Worm (Caenorhabditis elegans) whole organism, late embryonic: Measurements from ENCODE around the gene F41G4.13.

Source experiments
- K02D7.2 ChIP-seq: sonication (generic microtip); optimal IDR thresholded peaks from 2 replicates; lab custom pipeline; 2017; ENCODE audit warnings: mild to moderate bottlenecking, missing genetic modification characterization, missing compliant biosample characterization
- K09A11.1 ChIP-seq: sonication (generic microtip); optimal IDR thresholded peaks from 2 replicates; lab custom pipeline; 2017; ENCODE audit warnings: antibody characterized with exemption, mild to moderate bottlenecking, missing genetic modification characterization, missing compliant biosample characterization; ENCODE audit not compliant: insufficient read depth
- T23F11.4 ChIP-seq: fragments of 200-800 bp; sonication (Bioruptor generic); optimal IDR thresholded peaks from 2 replicates; lab custom pipeline; 2018; ENCODE audit warnings: mild to moderate bottlenecking, missing genetic modification characterization, missing compliant biosample characterization
- Y22D7AL.16 ChIP-seq: sonication (generic microtip); optimal IDR thresholded peaks from 2 replicates; lab custom pipeline; 2016; ENCODE audit warnings: missing genetic modification characterization, missing compliant biosample characterization
- ahr-1 ChIP-seq: sonication (generic microtip); optimal IDR thresholded peaks from 2 replicates; lab custom pipeline; 2016; ENCODE audit warnings: missing genetic modification characterization, missing compliant biosample characterization
- ama-1 ChIP-seq: fragments of 150-350 bp; optimal IDR thresholded peaks from 2 replicates; lab custom pipeline; 2014
- ceh-2 ChIP-seq: sonication (generic microtip); optimal IDR thresholded peaks from 2 replicates; lab custom pipeline; 2016; ENCODE audit warnings: missing genotype, missing genetic modification characterization, missing compliant biosample characterization
- ceh-22 ChIP-seq: sonication (generic microtip); optimal IDR thresholded peaks from 2 replicates; lab custom pipeline; 2017; ENCODE audit warnings: missing biosample characterization, missing genetic modification characterization
- ceh-34 ChIP-seq: sonication (generic microtip); optimal IDR thresholded peaks from 2 replicates; lab custom pipeline; 2016; ENCODE audit warnings: mild to moderate bottlenecking, missing genetic modification characterization, missing compliant biosample characterization
- ceh-45 ChIP-seq: fragments of 200-800 bp; sonication (Bioruptor generic); IDR thresholded peaks from 2 replicates; pipeline ENCODE4 v1.3.6; 2022; ENCODE audit warnings: missing genetic modification reagents, missing genetic modification characterization, missing compliant biosample characterization
- ceh-9 ChIP-seq: sonication (generic microtip); optimal IDR thresholded peaks from 2 replicates; lab custom pipeline; 2016; ENCODE audit warnings: mild to moderate bottlenecking, missing genetic modification characterization, inconsistent platforms, missing compliant biosample characterization
- che-1 ChIP-seq: sonication (generic microtip); optimal IDR thresholded peaks from 2 replicates; lab custom pipeline; 2016; ENCODE audit warnings: mild to moderate bottlenecking, missing genetic modification characterization, missing compliant biosample characterization
- dmd-4 ChIP-seq: sonication (generic microtip); optimal IDR thresholded peaks from 2 replicates; lab custom pipeline; 2016; ENCODE audit warnings: borderline replicate concordance, missing genetic modification characterization, missing compliant biosample characterization
- eyg-1 ChIP-seq: sonication (generic microtip); optimal IDR thresholded peaks from 2 replicates; lab custom pipeline; 2016; ENCODE audit warnings: missing genotype, missing genetic modification characterization, missing compliant biosample characterization
- fax-1 ChIP-seq: sonication (generic microtip); optimal IDR thresholded peaks from 2 replicates; lab custom pipeline; 2016; ENCODE audit warnings: missing genotype, missing genetic modification characterization, missing compliant biosample characterization
- fkh-10 ChIP-seq: fragments of 150-350 bp; optimal IDR thresholded peaks from 2 replicates; lab custom pipeline; 2014; ENCODE audit warnings: missing biosample characterization, missing genetic modification reagents, missing genetic modification characterization
- gmeb-2 ChIP-seq: sonication (generic microtip); optimal IDR thresholded peaks from 2 replicates; lab custom pipeline; 2016; ENCODE audit warnings: missing genetic modification characterization, inconsistent platforms, missing compliant biosample characterization
- hlh-15 ChIP-seq: sonication (generic microtip); optimal IDR thresholded peaks from 2 replicates; lab custom pipeline; 2016; ENCODE audit warnings: missing genetic modification characterization, missing compliant biosample characterization
- hlh-30 ChIP-seq: sonication (generic microtip); optimal IDR thresholded peaks from 2 replicates; lab custom pipeline; 2017; ENCODE audit warnings: antibody characterized with exemption, missing genetic modification characterization, missing compliant biosample characterization; ENCODE audit not compliant: insufficient read depth
- hlh-6 ChIP-seq: sonication (generic microtip); optimal IDR thresholded peaks from 2 replicates; lab custom pipeline; 2016; ENCODE audit warnings: missing genotype, missing genetic modification characterization, missing compliant biosample characterization
- hlh-8 ChIP-seq: sonication (generic microtip); optimal IDR thresholded peaks from 2 replicates; lab custom pipeline; 2016; ENCODE audit warnings: missing genotype, missing genetic modification characterization, missing compliant biosample characterization
- mec-3 ChIP-seq: sonication (generic microtip); optimal IDR thresholded peaks from 2 replicates; lab custom pipeline; 2016; ENCODE audit warnings: borderline replicate concordance, missing genetic modification characterization, missing compliant biosample characterization
- nhr-11 ChIP-seq: fragments of 150-350 bp; optimal IDR thresholded peaks from 2 replicates; lab custom pipeline; 2014; ENCODE audit warnings: missing biosample characterization, missing genetic modification characterization
- odd-2 ChIP-seq: sonication (generic microtip); optimal IDR thresholded peaks from 2 replicates; lab custom pipeline; 2017; ENCODE audit warnings: antibody characterized with exemption, mild to moderate bottlenecking, missing genetic modification characterization, missing compliant biosample characterization
- pax-1 ChIP-seq: fragments of 150-350 bp; optimal IDR thresholded peaks from 2 replicates; lab custom pipeline; 2014; ENCODE audit warnings: missing biosample characterization, missing genetic modification characterization
- pqm-1 ChIP-seq: sonication (generic microtip); optimal IDR thresholded peaks from 2 replicates; lab custom pipeline; 2016; ENCODE audit warnings: missing genetic modification characterization, missing compliant biosample characterization
- pros-1 ChIP-seq: fragments of 150-350 bp; optimal IDR thresholded peaks from 2 replicates; lab custom pipeline; 2014; ENCODE audit warnings: missing biosample characterization, missing genetic modification reagents, missing genetic modification characterization
- rnt-1 ChIP-seq: sonication (generic microtip); optimal IDR thresholded peaks from 2 replicates; lab custom pipeline; 2016; ENCODE audit warnings: missing genetic modification characterization, missing compliant biosample characterization
- sdc-2 ChIP-seq: sonication (generic microtip); optimal IDR thresholded peaks from 2 replicates; lab custom pipeline; 2016; ENCODE audit warnings: missing genotype, missing genetic modification characterization, missing compliant biosample characterization
- sox-2 ChIP-seq: fragments of 200-800 bp; sonication (Bioruptor generic); IDR thresholded peaks from 2 replicates; pipeline ENCODE4 v1.3.6; 2022; ENCODE audit warnings: missing genetic modification reagents, missing genetic modification characterization, missing compliant biosample characterization
- tbx-2 ChIP-seq: sonication (generic microtip); optimal IDR thresholded peaks from 2 replicates; lab custom pipeline; 2016; ENCODE audit warnings: missing genetic modification characterization, missing compliant biosample characterization
- ttx-3 ChIP-seq: sonication (generic microtip); optimal IDR thresholded peaks from 2 replicates; lab custom pipeline; 2016; ENCODE audit warnings: missing genetic modification reagents, missing genetic modification characterization, missing compliant biosample characterization
- unc-3 ChIP-seq, 2 experiments: fragments of 200-800 bp in 1 of 2; sonication (Bioruptor generic) in 1 of 2; sonication (generic microtip) in 1 of 2; conservative IDR thresholded peaks in 1 of 2; optimal IDR thresholded peaks in 1 of 2; 2 replicates each; pipeline versions ENCODE4 v1.3.6 to Lab custom; 2016 to 2022; ENCODE audit warnings: missing compliant biosample characterization in 2 of 2, missing genetic modification characterization in 2 of 2, missing genetic modification reagents in 1 of 2
- unc-42 ChIP-seq: sonication (generic microtip); optimal IDR thresholded peaks from 2 replicates; lab custom pipeline; 2016; ENCODE audit warnings: missing genotype, missing genetic modification characterization, missing compliant biosample characterization
- unc-55 ChIP-seq: sonication (generic microtip); optimal IDR thresholded peaks from 2 replicates; lab custom pipeline; 2017; ENCODE audit warnings: missing biosample characterization, missing genetic modification reagents, missing genetic modification characterization

The F41G4.13 gene

DNA sequence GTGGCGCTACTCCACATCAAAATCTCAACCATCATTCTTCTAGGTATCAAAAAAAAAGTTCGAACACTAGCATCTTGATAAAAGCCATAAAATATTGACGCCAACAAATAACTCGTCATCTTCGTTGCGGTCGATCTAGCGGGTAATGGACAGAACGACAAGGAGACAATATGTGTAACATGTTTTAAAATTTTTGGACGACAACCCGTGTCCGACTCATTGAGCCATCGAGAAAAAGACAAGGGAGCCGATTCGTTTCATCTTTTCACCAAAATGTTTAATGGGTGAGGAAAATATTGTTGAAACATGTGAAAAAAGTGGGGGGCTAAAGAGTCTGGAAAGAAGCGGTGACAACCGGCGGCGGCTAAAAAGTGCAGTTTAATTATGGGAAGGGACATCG, 13.1 kb downstream of the F41G4.13 start:
- TF ChIP-seq che-1 = no peak
- no peak for TF ChIP-seq ceh-45 (GFP tag; lab: Robert Waterston, UW)
- TF ChIP-seq ahr-1 = no peak
- TF ChIP-seq sox-2 (GFP tag; lab: Robert Waterston, UW) = no peak
- no peak for TF ChIP-seq gmeb-2 (tag; lab: Kevin White, UChicago)
- no peak for TF ChIP-seq ceh-34
- TF ChIP-seq unc-55 (GFP tag; lab: Kevin White, UChicago) = no peak
- no peak for TF ChIP-seq hlh-6 (tag; lab: Kevin White, UChicago)
- TF ChIP-seq, all 69 proteins: peak for 0

DNA sequence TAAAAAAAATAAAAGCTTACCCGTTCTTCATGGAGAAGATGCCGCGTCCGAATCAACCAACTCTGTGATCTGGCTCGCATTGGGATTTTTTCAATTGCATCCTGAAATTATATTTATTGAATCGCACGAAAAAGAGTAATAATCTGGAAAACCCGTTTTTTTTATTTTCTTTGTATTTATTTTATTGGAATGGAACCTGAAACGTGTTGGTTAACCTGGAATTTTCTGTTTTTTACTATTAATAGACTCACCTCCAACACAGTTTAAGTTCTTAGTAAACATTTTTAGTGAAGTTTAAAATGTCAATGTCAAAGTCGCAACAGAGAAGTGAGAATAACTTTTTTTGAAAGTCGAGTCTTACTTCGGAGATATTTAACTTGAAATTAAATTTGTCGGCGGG, 16.3 kb downstream of the F41G4.13 start:
- TF ChIP-seq hlh-8 (tag; lab: Kevin White, UChicago) (no peak), rnt-1 (no peak), pax-1 (tag; lab: Kevin White, UChicago) (no peak), ceh-9 (tag; lab: Kevin White, UChicago) (no peak), pqm-1 (tag; lab: Kevin White, UChicago) (no peak), dmd-4 (tag; lab: Kevin White, UChicago) (no peak), pros-1 (tag; lab: Kevin White, UChicago) (no peak), unc-55 (GFP tag; lab: Kevin White, UChicago) (no peak)

DNA sequence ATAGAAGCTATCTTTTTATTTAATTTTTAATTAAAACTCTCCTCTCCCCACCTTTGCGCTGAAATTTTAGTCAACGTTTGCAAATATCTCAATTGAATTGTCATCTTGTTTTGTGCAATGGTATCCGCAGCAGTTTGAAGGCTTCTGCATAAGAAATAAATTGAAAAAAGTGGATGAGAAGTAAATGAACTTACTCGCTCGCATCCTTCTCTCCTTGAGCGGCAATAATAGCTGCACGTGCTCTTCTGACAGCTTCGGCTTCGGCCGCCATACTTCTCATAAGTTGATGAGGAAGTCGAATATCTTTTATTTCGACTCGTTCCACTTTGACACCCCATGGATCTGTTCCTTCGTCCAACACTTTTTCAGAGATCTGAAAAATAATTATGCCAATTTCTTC, 17.7 kb downstream of the F41G4.13 start:
- TF ChIP-seq ahr-1 (no peak), unc-42 (tag; lab: Kevin White, UChicago) (peak; percentile 84)

DNA sequence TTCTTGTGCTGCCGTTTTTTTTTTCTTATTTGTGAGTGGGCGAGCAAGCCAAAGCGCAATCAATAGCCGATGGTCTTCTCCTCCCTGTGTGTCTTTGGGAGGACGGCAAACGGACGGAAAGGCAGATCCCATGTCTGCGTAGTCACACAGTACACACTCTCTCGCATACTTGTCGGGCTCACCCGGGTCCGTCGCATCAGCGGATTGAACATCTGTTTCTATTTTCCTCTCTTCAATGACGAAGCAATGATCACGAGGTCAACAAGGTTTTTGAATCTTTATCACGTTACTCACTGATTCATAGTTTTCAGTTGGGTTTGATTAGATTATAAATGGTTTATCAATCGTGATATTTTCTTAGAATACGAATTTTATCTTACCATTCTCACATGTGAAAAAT, 19.1 kb downstream of the F41G4.13 start:
- TF ChIP-seq hlh-8 (tag; lab: Kevin White, UChicago) (peak; percentile 22), hlh-15 (no peak), tbx-2 (tag; lab: Kevin White, UChicago) (no peak), hlh-30 (tag; lab: Kevin White, UChicago) (peak; percentile 88), unc-55 (GFP tag; lab: Kevin White, UChicago) (peak; percentile 83)
- TF ChIP-seq, all 69 proteins: peak for 3

DNA sequence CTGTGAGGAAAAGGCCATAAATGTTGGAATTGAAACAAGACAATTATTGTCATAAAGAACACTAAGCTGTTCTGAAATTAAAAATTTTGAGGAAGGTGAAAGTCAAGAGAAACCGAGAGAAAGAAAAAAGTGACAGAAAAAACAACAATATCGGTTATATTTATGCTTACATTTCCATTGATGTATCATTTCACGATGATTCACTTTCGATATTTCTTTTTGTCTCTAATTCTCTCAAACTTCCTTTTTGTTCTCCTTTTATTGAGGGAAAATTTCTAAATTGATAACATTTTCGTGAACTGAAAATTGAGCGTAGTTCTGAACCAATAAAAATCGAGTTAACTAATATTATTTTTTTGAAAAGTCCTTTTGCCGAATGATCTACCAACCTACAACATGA, 19.7 kb downstream of the F41G4.13 start:
- TF ChIP-seq T23F11.4 (no peak), K09A11.1 (tag; lab: Kevin White, UChicago) (no peak), ceh-22 (tag; lab: Kevin White, UChicago) (no peak), nhr-11 (no peak), Y22D7AL.16 (tag; lab: Kevin White, UChicago) (no peak), che-1 (no peak), ama-1 (no peak), ttx-3 (no peak), hlh-15 (no peak), unc-3 (GFP tag; conservative IDR thresholded peaks at IDR 0.05; lab: Robert Waterston, UW) (no peak), unc-3 (tag; optimal IDR thresholded peaks at IDR 0.05; lab: Kevin White, UChicago) (no peak), ceh-45 (GFP tag; lab: Robert Waterston, UW) (no peak), rnt-1 (no peak), eyg-1 (tag; lab: Kevin White, UChicago) (no peak), unc-55 (GFP tag; lab: Kevin White, UChicago) (no peak), hlh-8 (tag; lab: Kevin White, UChicago) (no peak), ceh-34 (no peak), fax-1 (tag; lab: Kevin White, UChicago) (no peak)

DNA sequence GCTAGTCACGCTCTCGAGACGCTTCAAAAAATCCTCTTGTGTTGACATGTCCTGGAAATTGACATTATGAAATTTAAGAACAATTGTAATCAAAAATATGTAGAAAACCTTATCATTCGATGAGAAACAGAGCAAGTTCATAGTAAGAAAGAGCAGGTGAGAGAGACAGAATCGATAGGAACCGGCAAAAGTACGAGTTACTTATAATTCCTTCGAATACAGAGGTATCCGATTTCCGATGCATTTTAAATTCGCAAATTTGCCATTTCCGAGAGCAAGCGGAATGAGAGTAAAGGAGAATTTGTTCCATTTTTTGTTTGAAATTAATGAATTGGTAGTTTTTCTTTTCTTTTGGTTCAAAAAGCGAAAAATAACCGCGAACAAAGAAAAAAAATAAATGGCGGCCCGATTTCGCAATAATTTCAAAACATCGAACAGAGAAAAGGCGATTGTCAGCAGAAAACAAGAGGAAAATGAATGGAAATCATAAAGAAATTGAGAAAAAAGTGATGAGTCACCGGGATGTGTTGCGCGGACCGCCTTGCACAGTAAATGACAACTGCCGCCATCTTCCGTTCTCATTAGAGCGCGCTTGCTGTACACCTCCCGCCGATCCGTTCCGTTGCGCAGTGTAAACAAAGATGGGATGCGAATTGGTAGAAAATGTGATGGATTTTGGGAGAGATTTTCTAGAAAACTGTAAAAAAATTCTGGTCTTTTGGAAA, 20.8 kb downstream of the F41G4.13 start, which contains the start of gene cas-1:
Gene cas-1, minus strand, starts transcription at position 51 of the 725 bp plus-strand sequence.
- TF ChIP-seq tbx-2 (tag; lab: Kevin White, UChicago) (peak; percentile 31), K02D7.2 (tag; lab: Kevin White, UChicago) (no peak), sdc-2 (tag; lab: Kevin White, UChicago) (peak; percentile 16), mec-3 (tag; lab: Kevin White, UChicago) (no peak), fkh-10 (GFP tag; lab: Kevin White, UChicago) (no peak), rnt-1 (peak; percentile 6), dmd-4 (tag; lab: Kevin White, UChicago) (no peak), odd-2 (tag; lab: Kevin White, UChicago) (no peak), ceh-2 (tag; lab: Kevin White, UChicago) (no peak), eyg-1 (tag; lab: Kevin White, UChicago) (no peak), unc-55 (GFP tag; lab: Kevin White, UChicago) (peak; percentile 46)
